Worm (Caenorhabditis elegans): ENCODE measurements around the gene ceh-89.
A peak's percentile ranks its signal among the peaks of the same experiment; 100 is the strongest.

The ceh-89 gene

DNA sequence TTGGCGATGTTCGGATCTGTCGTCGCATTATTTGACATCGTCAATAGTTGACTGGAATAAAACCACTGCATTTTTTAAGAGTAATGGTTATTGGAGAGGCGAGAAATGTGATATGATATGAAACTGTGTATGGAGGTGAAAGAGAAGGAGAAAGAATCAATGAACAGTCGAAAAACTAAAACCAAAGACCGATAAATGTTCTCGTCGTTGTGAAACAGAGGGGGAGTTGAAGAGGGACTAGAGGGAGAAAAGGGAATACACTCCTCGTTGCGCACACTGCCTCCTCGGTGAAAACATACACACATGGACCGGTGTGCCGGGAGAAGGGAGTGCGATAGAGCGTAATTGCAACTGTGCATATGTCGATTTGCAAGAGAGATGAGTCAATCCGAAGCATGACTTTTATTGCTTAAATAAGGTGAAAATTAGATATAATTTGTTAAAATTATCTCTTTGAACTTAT lies 27.9 kb downstream of the ceh-89 start, which contains the start of gene sym-4 (continued):
- no peak for TF ChIP-seq nfya-2 (GFP tag; IDR thresholded peaks at IDR 0.05)
- peak; percentile 84 for TF ChIP-seq K11D2.4 (GFP tag; IDR thresholded peaks at IDR 0.05)
- 0 out of 2 replicates have a peak, but pooled peaks have one; percentile 31 for TF ChIP-seq Y56A3A.18 (GFP tag; IDR thresholded peaks at IDR 0.05)
- no peak for TF ChIP-seq rpc-1 (optimal IDR thresholded peaks at IDR 0.05)
- TF ChIP-seq rpc-1 (tag; optimal IDR thresholded peaks at IDR 0.05) = no peak
- peak; percentile 82 for TF ChIP-seq lin-26 (GFP tag; IDR thresholded peaks at IDR 0.05)
- TF ChIP-seq tbp1 (GFP tag; optimal IDR thresholded peaks at IDR 0.05) = peak; percentile 68
- no peak for TF ChIP-seq T07F8.4 (tag; optimal IDR thresholded peaks at IDR 0.05)
- TF ChIP-seq dox-1 (GFP tag; IDR thresholded peaks at IDR 0.05) = peak; percentile 95
- TF ChIP-seq athp-1 (tag; optimal IDR thresholded peaks at IDR 0.05) = peak; percentile 82
- TF ChIP-seq F49E8.2 (tag; optimal IDR thresholded peaks at IDR 0.05; ENCODE audit: insufficient read depth) = no peak
- no peak for TF ChIP-seq xnd-1 (tag; optimal IDR thresholded peaks at IDR 0.05)
- TF ChIP-seq ztf-18 (tag; optimal IDR thresholded peaks at IDR 0.05) = peak; percentile 87
- no peak for TF ChIP-seq aptf-3 (GFP tag; IDR thresholded peaks at IDR 0.05)
- no peak for TF ChIP-seq unc-62 (GFP tag; optimal IDR thresholded peaks at IDR 0.05)
- TF ChIP-seq ceh-27 (GFP tag; optimal IDR thresholded peaks at IDR 0.05) = peak; percentile 86
- peak; percentile 77 for TF ChIP-seq chd-7 (tag; optimal IDR thresholded peaks at IDR 0.05)
- peak; percentile 12 for TF ChIP-seq efl-1 (GFP tag; optimal IDR thresholded peaks at IDR 0.05)
- no peak for TF ChIP-seq ama-1 (optimal IDR thresholded peaks at IDR 0.05)
- TF ChIP-seq ama-1 (GFP tag; optimal IDR thresholded peaks at IDR 0.05) = no peak
- TF ChIP-seq B0035.1 (tag; optimal IDR thresholded peaks at IDR 0.05) = peak; percentile 1
- no peak for TF ChIP-seq ztf-25 (GFP tag; IDR thresholded peaks at IDR 0.05)
- TF ChIP-seq F23B12.7 (tag; optimal IDR thresholded peaks at IDR 0.05; ENCODE audit: insufficient read depth) = peak; percentile 63
- peak; percentile 98 for TF ChIP-seq ets-4 (GFP tag; optimal IDR thresholded peaks at IDR 0.05)
- TF ChIP-seq snpc-3.4 (tag; optimal IDR thresholded peaks at IDR 0.05) = no peak
- peak; percentile 86; the same call in 1 of the 2 replicates for TF ChIP-seq nfyb-1 (GFP tag; IDR thresholded peaks at IDR 0.05)
- no peak for TF ChIP-seq Y53F4B.3 (GFP tag; IDR thresholded peaks at IDR 0.05)
- peak; percentile 90 for TF ChIP-seq lin-40 (tag; optimal IDR thresholded peaks at IDR 0.05)
- peak; percentile 74 for TF ChIP-seq lir-1 (GFP tag; conservative IDR thresholded peaks at IDR 0.05)
- no peak for TF ChIP-seq F55B11.4 (tag; optimal IDR thresholded peaks at IDR 0.05; ENCODE audit: borderline replicate concordance, insufficient read depth)
- TF ChIP-seq rec-8 (tag; optimal IDR thresholded peaks at IDR 0.05) = no peak
- peak; percentile 30 for TF ChIP-seq B0261.1 (tag; optimal IDR thresholded peaks at IDR 0.05)
- TF ChIP-seq lsl-1 (GFP tag; optimal IDR thresholded peaks at IDR 0.05) = no peak
- peak; percentile 97 for TF ChIP-seq mcd-1 (GFP tag; IDR thresholded peaks at IDR 0.05)
- no peak for TF ChIP-seq bed-2 (GFP tag; IDR thresholded peaks at IDR 0.05)
- TF ChIP-seq fkh-3 (tag; optimal IDR thresholded peaks at IDR 0.05) = no peak
- no peak for TF ChIP-seq dpl-1 (GFP tag; optimal IDR thresholded peaks at IDR 0.05)
- no peak for TF ChIP-seq unc-130 (GFP tag; optimal IDR thresholded peaks at IDR 0.05)
- TF ChIP-seq hmg-1.2 (GFP tag; IDR thresholded peaks at IDR 0.05) = peak; percentile 91
- no peak for TF ChIP-seq ztf-6 (GFP tag; IDR thresholded peaks at IDR 0.05)
- TF ChIP-seq sptf-2 (GFP tag; optimal IDR thresholded peaks at IDR 0.05) = peak; percentile 63
- no peak for TF ChIP-seq nfya-1 (tag; optimal IDR thresholded peaks at IDR 0.05; ENCODE audit: borderline replicate concordance, insufficient read depth)
- TF ChIP-seq F57A8.1 (GFP tag; optimal IDR thresholded peaks at IDR 0.05) = no peak
- TF ChIP-seq mel-28 (tag; optimal IDR thresholded peaks at IDR 0.05; ENCODE audit: borderline replicate concordance) = no peak
- TF ChIP-seq ccch-3 (GFP tag; optimal IDR thresholded peaks at IDR 0.05) = no peak
- TF ChIP-seq attf-3 (GFP tag; conservative IDR thresholded peaks at IDR 0.05) = no peak
- no peak for TF ChIP-seq F22D6.2 (tag; optimal IDR thresholded peaks at IDR 0.05)
- no peak for TF ChIP-seq dpff-1 (tag; optimal IDR thresholded peaks at IDR 0.05)

All from whole organism, young adult.